Fruit fly (Drosophila melanogaster): ENCODE data around the gene CG3909.

DNA sequence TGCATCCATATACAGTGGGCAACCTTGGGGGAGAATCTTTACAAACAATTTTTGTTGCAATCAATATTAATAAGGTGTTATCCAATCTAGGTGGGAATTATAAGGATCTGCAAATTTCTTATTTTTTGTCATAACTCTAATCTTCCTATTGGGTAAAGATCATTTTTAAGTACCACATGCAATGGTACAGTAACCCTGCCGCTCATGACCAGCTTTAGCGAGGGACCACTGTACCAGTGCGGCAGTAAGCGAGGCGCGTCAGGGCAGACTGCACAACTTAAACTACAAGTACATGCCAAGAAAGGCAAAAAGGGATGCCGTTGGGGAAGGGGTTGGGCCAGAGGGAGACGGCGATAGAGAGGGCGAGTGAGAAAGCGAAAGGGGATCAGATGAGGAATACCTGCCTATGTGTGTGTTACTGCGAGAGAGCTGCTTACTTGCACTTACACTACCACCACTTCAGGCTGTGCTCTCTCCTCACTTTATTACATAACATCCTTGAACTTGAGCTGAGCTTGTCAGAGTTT, 39.5 kb downstream of the CG3909 start:
- no peak for TF ChIP-seq pan (optimal IDR thresholded peaks at IDR 0.05)
- no peak for TF ChIP-seq psq (optimal IDR thresholded peaks at IDR 0.05)
- TF ChIP-seq CG8478 (optimal IDR thresholded peaks at IDR 0.05), result no peak
